Worm (Caenorhabditis elegans) whole organism, L4 larva: ENCODE results near the gene fbxa-104.
A peak's percentile ranks its signal among the peaks of the same experiment; 100 is the strongest.

Experiments used
- D1046.2 ChIP-seq: fragments of 200-800 bp; sonication (Bioruptor generic); IDR thresholded peaks from 2 replicates; pipeline ENCODE4 v1.3.6; 2022; ENCODE audit warnings: missing genetic modification characterization, missing compliant biosample characterization
- F10B5.3 ChIP-seq: sonication (generic microtip); optimal IDR thresholded peaks from 2 replicates; lab custom pipeline; 2016; ENCODE audit warnings: mild to moderate bottlenecking, missing genetic modification characterization, missing compliant biosample characterization
- F44E2.7 ChIP-seq: fragments of 200-800 bp; sonication (Bioruptor generic); IDR thresholded peaks from 2 replicates; pipeline ENCODE4 v2.1.2; 2022; ENCODE audit warnings: missing genetic modification characterization, missing compliant biosample characterization
- R02D3.7 ChIP-seq: fragments of 150-350 bp; sonication (generic microtip); optimal IDR thresholded peaks from 3 replicates; lab custom pipeline; 2014; ENCODE audit warnings: missing biosample characterization, missing genetic modification characterization
- Y48G9A.11 ChIP-seq: fragments of 200-800 bp; sonication (Bioruptor generic); IDR thresholded peaks from 2 replicates; pipeline ENCODE4 v1.3.6; 2022; ENCODE audit warnings: missing genetic modification reagents, missing genetic modification characterization, missing compliant biosample characterization
- Y75B8A.6 ChIP-seq: fragments of 200-800 bp; sonication (Bioruptor generic); IDR thresholded peaks from 2 replicates; pipeline ENCODE4 v1.3.6; 2022; ENCODE audit warnings: missing genetic modification reagents, missing genetic modification characterization, missing compliant biosample characterization
- ZK337.2 ChIP-seq: fragments of 200-800 bp; sonication (Bioruptor generic); IDR thresholded peaks from 2 replicates; pipeline ENCODE4 v1.3.6; 2022; ENCODE audit warnings: missing genetic modification reagents, missing genetic modification characterization, missing compliant biosample characterization
- aha-1 ChIP-seq: fragments of 150-350 bp; peaks from one replicate; lab custom pipeline; 2014; ENCODE audit warnings: missing biosample characterization, missing genetic modification characterization
- aly-2 ChIP-seq: sonication (generic microtip); optimal IDR thresholded peaks from 2 replicates; lab custom pipeline; 2018; ENCODE audit warnings: missing biosample characterization, missing genetic modification characterization
- ceh-44 ChIP-seq: fragments of 200-800 bp; sonication (Bioruptor generic); IDR thresholded peaks from 2 replicates; pipeline ENCODE4 v1.3.6; 2022; ENCODE audit warnings: missing genetic modification reagents, missing genetic modification characterization, missing compliant biosample characterization
- ceh-62 ChIP-seq: sonication (generic microtip); optimal IDR thresholded peaks from 2 replicates; lab custom pipeline; 2017; ENCODE audit warnings: missing biosample characterization, missing genetic modification characterization
- cey-2 ChIP-seq: sonication (generic microtip); optimal IDR thresholded peaks from 3 replicates; lab custom pipeline; 2017; ENCODE audit warnings: missing genetic modification characterization, mild to moderate bottlenecking, missing compliant biosample characterization, antibody characterized with exemption, borderline replicate concordance; ENCODE audit not compliant: insufficient read depth
- daf-8 ChIP-seq: fragments of 200-800 bp; sonication (Bioruptor generic); IDR thresholded peaks from 2 replicates; pipeline ENCODE4 v1.3.6; 2022; ENCODE audit warnings: missing genetic modification characterization, missing compliant biosample characterization
- dmd-8 ChIP-seq: fragments of 200-800 bp; sonication (Bioruptor generic); IDR thresholded peaks from 2 replicates; pipeline ENCODE4 v1.3.6; 2022; ENCODE audit warnings: missing genetic modification characterization, missing compliant biosample characterization
- dpl-1 ChIP-seq: fragments of 150-350 bp; optimal IDR thresholded peaks from 2 replicates; lab custom pipeline; 2014; ENCODE audit warnings: missing biosample characterization, missing genetic modification reagents, missing genetic modification characterization
- duxl-1 ChIP-seq: sonication (generic microtip); optimal IDR thresholded peaks from 2 replicates; lab custom pipeline; 2016; ENCODE audit warnings: mild to moderate bottlenecking, missing genetic modification characterization, moderate library complexity, missing compliant biosample characterization; ENCODE audit not compliant: poor library complexity
- egl-43 ChIP-seq: fragments of 200-800 bp; sonication (Bioruptor generic); IDR thresholded peaks from 2 replicates; pipeline ENCODE4 v1.3.6; 2022; ENCODE audit warnings: missing genetic modification reagents, missing genetic modification characterization, missing compliant biosample characterization
- gei-8 ChIP-seq: fragments of 200-800 bp; sonication (Bioruptor generic); optimal IDR thresholded peaks from 2 replicates; lab custom pipeline; 2018; ENCODE audit warnings: mild to moderate bottlenecking, missing genetic modification characterization, missing compliant biosample characterization
- jun-1 ChIP-seq: fragments of 150-350 bp; optimal IDR thresholded peaks from 2 replicates; lab custom pipeline; 2014; ENCODE audit warnings: missing biosample characterization, missing genetic modification reagents, missing genetic modification characterization
- lin-38 ChIP-seq: fragments of 200-800 bp; sonication (Bioruptor generic); IDR thresholded peaks from 2 replicates; pipeline ENCODE4 v1.3.6; 2022; ENCODE audit warnings: missing genetic modification reagents, missing genetic modification characterization, missing compliant biosample characterization
- lir-3 ChIP-seq: sonication (generic microtip); optimal IDR thresholded peaks from 2 replicates; lab custom pipeline; 2016; ENCODE audit warnings: mild to moderate bottlenecking, missing genetic modification characterization, missing compliant biosample characterization
- lsy-2 ChIP-seq, 2 experiments: fragments of 150-350 bp in 1 of 2; sonication (generic microtip) in 1 of 2; optimal IDR thresholded peaks; 2 replicates each; lab custom pipeline; 2014 to 2017; ENCODE audit warnings: missing biosample characterization in 2 of 2, missing genetic modification characterization in 2 of 2
- mdl-1 ChIP-seq, 2 experiments: fragments of 150-350 bp in 1 of 2; sonication (generic microtip) in 1 of 2; optimal IDR thresholded peaks; 2 replicates each; lab custom pipeline; 2014 to 2017; ENCODE audit warnings: missing biosample characterization in 2 of 2, missing genetic modification characterization in 2 of 2
- mep-1 ChIP-seq: fragments of 150-350 bp; sonication (generic microtip); optimal IDR thresholded peaks from 3 replicates; lab custom pipeline; 2014; ENCODE audit warnings: missing biosample characterization, missing genetic modification characterization
- mes-2 ChIP-seq: sonication (generic microtip); optimal IDR thresholded peaks from 2 replicates; lab custom pipeline; 2016; ENCODE audit warnings: missing genotype, mild to moderate bottlenecking, missing genetic modification characterization, missing compliant biosample characterization; ENCODE audit not compliant: poor library complexity, severe bottlenecking
- nhr-41 ChIP-seq: fragments of 200-800 bp; sonication (Bioruptor generic); IDR thresholded peaks from 2 replicates; pipeline ENCODE4 v1.3.6; 2022; ENCODE audit warnings: missing genetic modification reagents, missing genetic modification characterization, missing compliant biosample characterization
- nhr-6 ChIP-seq: fragments of 150-350 bp; optimal IDR thresholded peaks from 2 replicates; lab custom pipeline; 2014; ENCODE audit warnings: missing biosample characterization, missing genetic modification characterization
- php-3 ChIP-seq: fragments of 200-800 bp; sonication (Bioruptor generic); IDR thresholded peaks from 2 replicates; pipeline ENCODE4 v1.3.6; 2022; ENCODE audit warnings: missing genetic modification reagents, missing genetic modification characterization, missing compliant biosample characterization
- set-16 ChIP-seq: fragments of 200-800 bp; sonication (Bioruptor generic); IDR thresholded peaks from 2 replicates; pipeline ENCODE4 v1.3.6; 2022; ENCODE audit warnings: missing genetic modification reagents, missing genetic modification characterization, missing compliant biosample characterization
- snpc-1.2 ChIP-seq: fragments of 200-800 bp; sonication (Bioruptor generic); IDR thresholded peaks from 2 replicates; pipeline ENCODE4 v1.3.6; 2022; ENCODE audit warnings: missing genetic modification reagents, missing genetic modification characterization, missing compliant biosample characterization
- snpc-4 ChIP-seq: fragments of 150-350 bp; optimal IDR thresholded peaks from 2 replicates; lab custom pipeline; 2014; ENCODE audit warnings: missing biosample characterization, missing genetic modification characterization
- unc-130 ChIP-seq: sonication (generic microtip); optimal IDR thresholded peaks from 2 replicates; lab custom pipeline; 2016; ENCODE audit warnings: missing genetic modification reagents, missing genetic modification characterization, missing compliant biosample characterization
- unc-39 ChIP-seq: sonication (generic microtip); optimal IDR thresholded peaks from 2 replicates; lab custom pipeline; 2017; ENCODE audit warnings: missing biosample characterization, missing genetic modification characterization

The fbxa-104 gene

ce11 chrV:15395347-15395746 lies 28.1 kb downstream of the fbxa-104 start, which contains the start of gene cyb-3:
Gene cyb-3 (plus strand): TSS chrV:15395696.
- TF ChIP-seq egl-43 (GFP tag; lab: Robert Waterston, UW), result no peak
- TF ChIP-seq ceh-44 (GFP tag; lab: Robert Waterston, UW), result no peak
- peak; percentile 30 for TF ChIP-seq unc-130 (GFP tag; lab: Kevin White, UChicago)
- TF ChIP-seq mep-1 (tag; lab: Kevin White, UChicago), result no peak
- no peak for TF ChIP-seq duxl-1 (tag; lab: Kevin White, UChicago)
- no peak for TF ChIP-seq gei-8 (GFP tag; lab: Kevin White, UChicago)
- TF ChIP-seq cey-2 (tag; lab: Kevin White, UChicago), result no peak
- TF ChIP-seq jun-1 (tag; lab: Kevin White, UChicago), result no peak
- 0 out of 2 replicates have a peak, but pooled peaks have one; percentile 32 for TF ChIP-seq Y48G9A.11 (GFP tag; lab: Robert Waterston, UW)
- TF ChIP-seq lsy-2 (tag; optimal IDR thresholded peaks at IDR 0.05; lab: Kevin White, UChicago), result no peak
- peak; percentile 90 for TF ChIP-seq lin-38
- no peak for TF ChIP-seq F10B5.3
- no peak for TF ChIP-seq daf-8 (GFP tag; lab: Robert Waterston, UW)
- no peak for TF ChIP-seq F44E2.7 (GFP tag; lab: Robert Waterston, UW)
- TF ChIP-seq mdl-1 (tag; optimal IDR thresholded peaks at IDR 0.05; lab: Kevin White, UChicago), result no peak

- TF ChIP-seq lir-3 (tag; lab: Kevin White, UChicago), result no peak
- TF ChIP-seq dpl-1, result peak; percentile 66
- peak; percentile 71 for TF ChIP-seq nhr-6 (tag; lab: Kevin White, UChicago)
- peak; percentile 54 for TF ChIP-seq lin-38
Observed at ce11 chrV:15394906-15395305, 28.6 kb downstream of the fbxa-104 start, which contains the start of gene T06E6.1. Gene T06E6.1 (minus strand): TSS chrV:15394961.

ce11 chrV:15392064-15392463 lies 31.4 kb downstream of the fbxa-104 start:
- TF ChIP-seq lin-38 (peak; percentile 53), aly-2 (tag; lab: Kevin White, UChicago) (no peak)
- TF ChIP-seq, all 104 proteins: peak for 1

- TF ChIP-seq unc-39 (no peak), php-3 (GFP tag; lab: Robert Waterston, UW) (0 out of 2 replicates have a peak, but pooled peaks have one; percentile 24)
- TF ChIP-seq, all 104 proteins: peak for 1
Observed at ce11 chrV:15388820-15389384, 34.6 kb downstream of the fbxa-104 start, which contains the start of gene srh-170. Gene srh-170 (minus strand): TSS chrV:15388870.

- TF ChIP-seq ZK337.2 (GFP tag; lab: Robert Waterston, UW) (no peak), ceh-62 (tag; lab: Kevin White, UChicago) (no peak), mdl-1 (tag; optimal IDR thresholded peaks at IDR 0.05; lab: Kevin White, UChicago) (no peak), set-16 (GFP tag; lab: Robert Waterston, UW) (no peak), dmd-8 (no peak), Y75B8A.6 (GFP tag; lab: Robert Waterston, UW) (no peak), snpc-4 (tag; lab: Kevin White, UChicago) (no peak), R02D3.7 (tag; lab: Kevin White, UChicago) (no peak), snpc-1.2 (GFP tag; lab: Robert Waterston, UW) (no peak), egl-43 (GFP tag; lab: Robert Waterston, UW) (no peak), D1046.2 (GFP tag; lab: Robert Waterston, UW) (no peak), mes-2 (tag; lab: Kevin White, UChicago) (no peak), mep-1 (tag; lab: Kevin White, UChicago) (no peak), nhr-41 (GFP tag; lab: Robert Waterston, UW) (no peak), aha-1 (no peak)
Observed at ce11 chrV:15384733-15385132, 38.8 kb downstream of the fbxa-104 start, which contains the start of gene str-102. Gene str-102 (plus strand): TSS chrV:15385033.
